Worm (Caenorhabditis elegans) whole organism, dauer: ENCODE measurements around the gene lnp-1.

Experiments used
- unc-62 ChIP-seq: sonication (generic microtip); optimal IDR thresholded peaks from 2 replicates; lab custom pipeline; 2017; ENCODE audit warnings: missing biosample characterization, missing genetic modification reagents, missing genetic modification characterization

lnp-1 gene

ce11 chrX:4576272-4576671 lies 12.3 kb upstream of the lnp-1 start:
- no peak for TF ChIP-seq unc-62 (GFP tag; lab: Kevin White, UChicago)

- no peak for TF ChIP-seq unc-62 (GFP tag; lab: Kevin White, UChicago)
Measured at ce11 chrX:4577941-4578340, 10.6 kb upstream of the lnp-1 start, which contains the start of gene C05E11.3. C05E11.3 (plus strand) TSS chrX:4578241.

DNA sequence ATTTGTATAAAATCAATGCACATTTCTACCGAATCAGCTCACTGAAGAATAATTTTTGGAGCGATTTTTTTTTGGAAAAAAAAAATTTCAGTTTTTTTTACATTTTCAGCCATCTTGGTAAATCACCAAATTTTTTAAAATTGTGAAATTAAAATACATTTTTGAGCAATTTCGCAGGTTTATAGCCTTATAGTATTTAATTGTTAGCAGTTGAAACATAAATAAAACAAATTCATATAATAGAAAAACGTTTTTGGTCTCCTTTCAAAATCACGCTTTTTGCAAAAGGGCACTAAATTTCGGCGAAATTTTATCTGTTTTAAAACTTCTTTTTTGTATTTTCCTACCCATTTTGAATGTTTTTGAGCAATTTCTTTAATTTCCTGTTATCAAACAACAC lies 10.0 kb upstream of the lnp-1 start:
- TF ChIP-seq unc-62 (GFP tag; lab: Kevin White, UChicago): no peak

- TF ChIP-seq unc-62 (GFP tag; lab: Kevin White, UChicago): no peak
Measured at ce11 chrX:4585579-4585978, 3.0 kb upstream of the lnp-1 start, which contains the start of gene C05E11.7. C05E11.7 (minus strand) TSS chrX:4585679.

DNA sequence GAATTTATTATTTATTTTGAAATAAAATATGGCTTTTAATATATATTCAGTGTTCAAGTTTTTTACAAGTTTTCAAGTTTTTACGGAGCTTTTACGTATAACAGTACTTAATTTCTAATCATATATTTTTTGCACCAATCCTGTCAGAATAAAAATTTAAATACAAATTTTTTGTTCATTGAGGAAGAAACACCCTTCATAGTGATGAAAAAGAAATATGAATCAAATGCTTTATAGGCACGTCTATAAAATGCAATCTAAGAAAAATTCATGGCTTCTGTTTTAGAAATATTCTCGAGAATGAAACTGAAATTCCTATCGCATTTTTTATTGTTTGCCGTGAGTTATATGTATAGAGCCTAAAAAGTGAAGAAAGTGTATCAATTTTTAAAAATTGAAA lies 1.9 kb upstream of the lnp-1 start, which contains the start of gene C05E11.2:
Gene C05E11.2 (plus strand): TSS at position 301 of the 400 bp plus-strand sequence.
- TF ChIP-seq unc-62 (GFP tag; lab: Kevin White, UChicago): no peak

DNA sequence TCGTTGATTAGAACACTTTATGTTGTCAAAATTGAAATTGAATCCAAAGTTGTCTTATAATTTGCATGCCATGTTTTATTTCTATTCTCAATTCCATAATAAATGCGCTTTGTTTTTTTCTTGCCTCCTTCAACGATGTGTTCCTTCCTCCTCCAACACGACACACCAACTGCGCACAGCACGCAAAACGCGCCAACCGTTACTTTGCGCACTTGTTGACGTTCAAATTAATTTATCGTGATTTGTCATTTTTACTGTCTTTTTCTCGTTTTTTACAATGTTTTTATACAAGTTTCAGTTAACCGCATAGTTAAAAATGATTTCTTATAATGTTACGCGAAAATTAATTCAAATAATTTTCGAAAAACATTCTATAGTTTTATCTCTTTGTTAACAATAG lies 628 bp upstream of the lnp-1 start:
- no peak for TF ChIP-seq unc-62 (GFP tag; lab: Kevin White, UChicago)

- no peak for TF ChIP-seq unc-62 (GFP tag; lab: Kevin White, UChicago)
Measured at ce11 chrX:4592250-4592649, 3.7 kb downstream of the lnp-1 start, which contains the start of gene flp-12. flp-12 (minus strand) TSS chrX:4592350.

DNA sequence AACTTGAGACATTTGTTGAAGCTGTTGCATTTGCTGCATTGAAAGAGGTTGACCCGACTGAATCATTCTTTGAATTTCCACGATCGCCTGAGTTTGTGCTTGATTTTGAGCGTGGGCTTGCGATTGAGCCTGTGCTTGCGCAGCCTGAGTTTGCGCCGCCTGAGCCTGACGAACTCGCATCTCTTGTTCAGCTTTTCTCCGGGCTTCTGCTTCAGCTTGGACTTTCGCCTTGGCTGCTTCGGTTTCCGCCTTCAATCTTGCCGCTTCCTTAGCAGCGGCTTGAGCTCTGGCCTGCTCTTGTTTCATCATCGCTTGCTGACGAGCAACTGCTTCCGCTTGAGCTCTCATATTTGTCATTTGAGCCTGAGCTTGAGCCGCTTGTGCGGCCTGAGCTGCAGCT lies 8.9 kb downstream of the lnp-1 start:
- no peak for TF ChIP-seq unc-62 (GFP tag; lab: Kevin White, UChicago)

ce11 chrX:4599526-4599925 lies 11.0 kb downstream of the lnp-1 start:
- no peak for TF ChIP-seq unc-62 (GFP tag; lab: Kevin White, UChicago)

DNA sequence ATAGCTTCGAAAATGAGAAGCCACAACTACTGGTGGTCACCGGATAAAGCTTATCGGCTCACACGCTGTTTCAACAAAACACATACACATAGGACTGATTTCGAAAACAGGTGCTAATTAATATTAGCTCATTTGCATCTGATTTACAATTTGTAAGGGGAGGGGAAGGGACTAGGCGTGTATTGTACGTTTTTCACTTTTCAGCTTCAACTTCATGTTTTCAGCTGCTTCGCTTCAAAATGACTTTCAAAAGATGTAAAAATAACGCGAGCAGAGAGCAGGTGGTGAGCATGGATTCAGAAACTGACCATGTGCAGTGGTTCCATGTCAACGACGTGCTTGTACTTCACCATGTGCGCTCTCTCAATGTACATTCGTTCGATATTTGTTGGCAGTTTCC lies 12.4 kb downstream of the lnp-1 start:
- no peak for TF ChIP-seq unc-62 (GFP tag; lab: Kevin White, UChicago)

ce11 chrX:4604185-4604584 lies 15.6 kb downstream of the lnp-1 start:
- TF ChIP-seq unc-62 (GFP tag; lab: Kevin White, UChicago): no peak

DNA sequence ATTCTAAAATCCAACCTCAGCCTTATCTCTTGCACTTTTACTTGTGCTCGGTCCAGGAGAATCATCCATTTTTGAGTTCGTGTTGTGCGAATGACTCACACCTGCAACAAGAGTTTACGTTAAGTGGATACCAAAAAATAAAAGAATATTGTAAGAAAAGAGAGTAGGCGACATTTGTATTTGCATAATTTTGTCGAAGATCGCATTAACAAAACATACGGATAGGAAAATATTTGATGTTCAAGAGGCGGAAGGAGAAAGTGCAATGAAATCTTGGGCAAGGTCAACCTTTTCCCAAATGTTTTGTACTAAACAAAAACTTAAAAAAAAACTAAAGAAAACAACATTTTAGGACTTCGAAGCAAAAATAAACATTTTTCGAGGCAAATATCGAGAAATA lies 17.3 kb downstream of the lnp-1 start, which contains the start of gene spat-3:
Gene spat-3 (minus strand): TSS at position 101 of the 400 bp plus-strand sequence.
- TF ChIP-seq unc-62 (GFP tag; lab: Kevin White, UChicago): no peak

- no peak for TF ChIP-seq unc-62 (GFP tag; lab: Kevin White, UChicago)
Measured at ce11 chrX:4607300-4607699, 18.7 kb downstream of the lnp-1 start.

- no peak for TF ChIP-seq unc-62 (GFP tag; lab: Kevin White, UChicago)
Measured at ce11 chrX:4609635-4610034, 21.1 kb downstream of the lnp-1 start.

DNA sequence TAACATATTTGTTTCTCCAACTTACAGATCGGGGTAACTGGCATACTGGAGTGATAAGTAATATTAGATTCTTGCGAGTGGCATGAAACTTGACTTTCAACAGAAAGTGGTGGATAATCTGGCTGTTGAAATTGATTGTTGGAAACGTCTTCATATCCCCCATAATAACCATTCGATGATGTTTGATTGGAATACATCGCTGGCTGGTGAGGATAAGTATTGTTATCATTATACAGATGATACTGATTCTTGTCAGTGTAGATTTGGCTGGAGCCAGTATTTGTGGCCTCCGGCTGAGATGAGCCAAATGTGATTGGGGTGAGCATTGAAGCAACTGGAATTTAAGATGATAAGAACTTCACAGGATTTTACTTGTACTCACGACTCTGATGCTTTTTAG lies 26.5 kb downstream of the lnp-1 start:
- no peak for TF ChIP-seq unc-62 (GFP tag; lab: Kevin White, UChicago)

ce11 chrX:4616832-4617231 lies 28.3 kb downstream of the lnp-1 start:
- TF ChIP-seq unc-62 (GFP tag; lab: Kevin White, UChicago): no peak

DNA sequence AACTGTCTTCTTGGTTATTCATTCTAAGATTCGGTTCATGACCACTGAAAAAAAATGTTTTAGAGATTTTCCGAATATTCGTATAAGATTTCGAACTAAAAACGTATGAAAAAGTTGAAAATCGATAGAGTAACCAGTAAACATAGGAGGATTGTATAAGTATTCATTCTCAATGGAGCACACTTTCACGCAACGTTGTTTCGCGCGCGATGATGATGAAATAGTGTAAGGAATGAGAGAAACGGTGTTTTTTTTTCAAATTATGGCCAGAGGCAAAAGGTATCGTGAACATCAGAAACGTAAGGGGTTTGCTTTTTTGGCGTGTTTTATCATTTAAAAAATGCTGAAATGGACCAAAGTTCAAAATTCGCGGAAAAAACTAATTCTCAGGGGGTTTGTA lies 31.0 kb downstream of the lnp-1 start, which contains the start of gene pqn-65:
Gene pqn-65 (minus strand): TSS at position 54 of the 400 bp plus-strand sequence.
- TF ChIP-seq unc-62 (GFP tag; lab: Kevin White, UChicago): no peak

ce11 chrX:4620019-4620418 lies 31.5 kb downstream of the lnp-1 start:
- TF ChIP-seq unc-62 (GFP tag; lab: Kevin White, UChicago): no peak
